Fruit fly (Drosophila melanogaster) whole organism, embryonic: ENCODE measurements around the gene Usp14.

Source experiments
- Adf1 ChIP-seq: fragments of 200-800 bp; sonication (Bioruptor generic); IDR thresholded peaks from 2 replicates; pipeline ENCODE4 v1.3.6; 2022; ENCODE audit warnings: missing biosample characterization, missing genetic modification characterization
- CG10565 ChIP-seq: fragments of 200-800 bp; sonication (Bioruptor generic); optimal IDR thresholded peaks from 3 replicates; lab custom pipeline; 2016; ENCODE audit warnings: missing biosample characterization, mild to moderate bottlenecking, missing genetic modification characterization
- CG14860 ChIP-seq: fragments of 200-800 bp; sonication (Bioruptor generic); IDR thresholded peaks from 3 replicates; pipeline ENCODE4 v1.3.6; 2022; ENCODE audit warnings: missing biosample characterization, missing genetic modification characterization; ENCODE audit not compliant: partially characterized antibody
- CG7271 ChIP-seq: fragments of 200-800 bp; sonication (Bioruptor generic); optimal IDR thresholded peaks from 2 replicates; lab custom pipeline; 2018; ENCODE audit warnings: missing biosample characterization, mild to moderate bottlenecking, missing genetic modification characterization, moderate library complexity
- NfI ChIP-seq: fragments of 200-800 bp; sonication (Bioruptor generic); optimal IDR thresholded peaks from 3 replicates; lab custom pipeline; 2018; ENCODE audit warnings: missing biosample characterization, mild to moderate bottlenecking, missing genetic modification characterization, moderate library complexity
- ac ChIP-seq: fragments of 200-800 bp; sonication (Bioruptor generic); optimal IDR thresholded peaks from 3 replicates; lab custom pipeline; 2017; ENCODE audit warnings: missing biosample characterization, mild to moderate bottlenecking, missing genetic modification characterization
- cas ChIP-seq: fragments of 200-800 bp; sonication (Bioruptor generic); IDR thresholded peaks from 2 replicates; pipeline ENCODE4 v1.3.6; 2022; ENCODE audit warnings: missing biosample characterization, missing genetic modification characterization
- sens-2 ChIP-seq: fragments of 200-800 bp; sonication (Bioruptor generic); IDR thresholded peaks from 2 replicates; pipeline ENCODE4 v1.3.6; 2022; ENCODE audit warnings: missing biosample characterization, missing genetic modification characterization

DNA sequence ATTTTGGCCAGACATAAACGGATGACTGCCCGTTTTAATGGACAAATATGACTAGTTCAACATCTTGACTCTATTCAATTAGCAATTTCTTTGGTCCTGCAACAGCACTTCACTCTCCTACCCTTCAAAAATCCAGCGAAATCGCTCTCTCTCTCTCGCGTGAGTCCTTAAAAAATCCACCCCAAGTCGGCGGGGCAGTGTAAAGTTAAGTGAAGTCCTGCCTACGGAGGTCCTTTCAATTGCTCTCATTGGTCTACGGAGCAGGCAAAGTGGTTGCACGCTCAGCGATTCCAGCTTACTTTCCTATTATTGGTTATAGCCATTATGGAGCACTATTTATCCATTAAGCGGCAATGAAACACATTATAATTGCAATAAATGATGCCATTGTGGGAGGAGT, 39.7 kb upstream of the Usp14 start, which contains the start of gene CG34367:
- no peak for TF ChIP-seq cas (GFP tag; lab: Robert Waterston, UW)
- no peak for TF ChIP-seq sens-2 (GFP tag; lab: Robert Waterston, UW)
- TF ChIP-seq CG7271 = no peak
- no peak for TF ChIP-seq CG10565 (GFP tag; lab: Kevin White, UChicago)
- no peak for TF ChIP-seq NfI (GFP tag; lab: Kevin White, UChicago)
- TF ChIP-seq Adf1 (GFP tag; lab: Robert Waterston, UW) = no peak
- TF ChIP-seq ac (GFP tag; lab: Kevin White, UChicago) = no peak
- no peak for TF ChIP-seq CG14860 (GFP tag; lab: Robert Waterston, UW)
